Fruit fly (Drosophila melanogaster): Measurements from ENCODE around the gene elav.
A peak's percentile ranks its signal among the peaks of the same experiment; 100 is the strongest.

Gene elav

dm6 chrX:529724-530603 is 6.9 kb upstream of the elav start, which contains the start of the genes CG4293 and Appl (continued):
- TF ChIP-seq sens (GFP tag) (peak; percentile 64), Max (GFP tag; optimal IDR thresholded peaks at IDR 0.05) (no peak), Hey (tag; optimal IDR thresholded peaks at IDR 0.05) (no peak), CG10366 (GFP tag; IDR thresholded peaks at IDR 0.05) (no peak), Ets97D (GFP tag; optimal IDR thresholded peaks at IDR 0.05) (peak; percentile 34), CG7928 (GFP tag; optimal IDR thresholded peaks at IDR 0.05) (no peak), mirr (GFP tag; optimal IDR thresholded peaks at IDR 0.05) (no peak), yki (optimal IDR thresholded peaks at IDR 0.05) (peak; percentile 33), BEAF-32 (GFP tag; optimal IDR thresholded peaks at IDR 0.05) (peak; percentile 47), stc (GFP tag; IDR thresholded peaks at IDR 0.05) (no peak), CG15696 (tag; optimal IDR thresholded peaks at IDR 0.05) (peak; percentile 12), tgo (GFP tag; IDR thresholded peaks at IDR 0.05) (no peak), CG32767 (GFP tag; IDR thresholded peaks at IDR 0.05) (0 out of 2 replicates have a peak, but pooled peaks have one; percentile 24), gro (GFP tag; optimal IDR thresholded peaks at IDR 0.05) (no peak), CG13894 (tag; optimal IDR thresholded peaks at IDR 0.05) (no peak), Chrac-16 (GFP tag; optimal IDR thresholded peaks at IDR 0.05) (no peak), bcd (GFP tag; optimal IDR thresholded peaks at IDR 0.05) (no peak), pum (GFP tag; optimal IDR thresholded peaks at IDR 0.05) (no peak), CG31365 (tag; optimal IDR thresholded peaks at IDR 0.05) (peak; percentile 13), CG18599 (GFP tag; optimal IDR thresholded peaks at IDR 0.05) (peak; percentile 6), CG31388 (GFP tag; optimal IDR thresholded peaks at IDR 0.05) (no peak), CG8290 (GFP tag; optimal IDR thresholded peaks at IDR 0.05) (peak; percentile 11), CG8290 (tag; optimal IDR thresholded peaks at IDR 0.05) (peak; percentile 9 to 76), CG3847 (GFP tag; IDR thresholded peaks at IDR 0.05) (peak; percentile 43; the same call in 1 of the 2 replicates), peb (GFP tag; IDR thresholded peaks at IDR 0.05) (no peak), Fer3 (tag; optimal IDR thresholded peaks at IDR 0.05) (no peak), Dp (GFP tag; optimal IDR thresholded peaks at IDR 0.05) (peak; percentile 16), twi (tag; optimal IDR thresholded peaks at IDR 0.05) (no peak), CG10543 (GFP tag; optimal IDR thresholded peaks at IDR 0.05) (no peak), Ssrp (tag; optimal IDR thresholded peaks at IDR 0.05) (no peak), esg (GFP tag; conservative IDR thresholded peaks at IDR 0.05) (no peak), bbx (GFP tag; IDR thresholded peaks at IDR 0.05; ENCODE audit: partially characterized antibody) (no peak), CG17186 (GFP tag; optimal IDR thresholded peaks at IDR 0.05) (no peak), Taf1 (GFP tag; IDR thresholded peaks at IDR 0.05) (no peak), hkb (optimal IDR thresholded peaks at IDR 0.05) (peak; percentile 98), hkb (GFP tag; IDR thresholded peaks at IDR 0.05) (no peak), Sox100B (GFP tag; optimal IDR thresholded peaks at IDR 0.05) (no peak), chinmo (GFP tag; IDR thresholded peaks at IDR 0.05; ENCODE audit: partially characterized antibody) (no peak), cad (GFP tag; optimal IDR thresholded peaks at IDR 0.05) (no peak), caup (GFP tag; optimal IDR thresholded peaks at IDR 0.05; ENCODE audit: severe bottlenecking) (no peak), CG2199 (GFP tag; IDR thresholded peaks at IDR 0.05) (no peak), gsb (GFP tag; IDR thresholded peaks at IDR 0.05) (no peak), CG1603 (tag; optimal IDR thresholded peaks at IDR 0.05) (peak; percentile 69), abd-A (tag; optimal IDR thresholded peaks at IDR 0.05) (no peak), NfI (GFP tag; optimal IDR thresholded peaks at IDR 0.05) (no peak), dpn (GFP tag; optimal IDR thresholded peaks at IDR 0.05) (peak in 1 of 2 experiments; percentile 25), CG2202 (tag; optimal IDR thresholded peaks at IDR 0.05) (no peak), YL-1 (GFP tag; optimal IDR thresholded peaks at IDR 0.05) (no peak), CG13123 (GFP tag; optimal IDR thresholded peaks at IDR 0.05) (no peak), CG3163 (GFP tag; optimal IDR thresholded peaks at IDR 0.05) (no peak)

Data from whole organism, embryonic.